Worm (Caenorhabditis elegans) whole organism, L4/young adult: ENCODE results near the gene imp-2.

ENCODE experiments used
- W03F9.2 ChIP-seq: fragments of 150-350 bp; optimal IDR thresholded peaks from 2 replicates; lab custom pipeline; 2014; ENCODE audit warnings: missing biosample characterization, missing genetic modification characterization
- dao-5 ChIP-seq: sonication (generic microtip); optimal IDR thresholded peaks from 2 replicates; lab custom pipeline; 2016; ENCODE audit warnings: missing genotype, missing genetic modification characterization, moderate library complexity, missing compliant biosample characterization
- him-1 ChIP-seq: sonication (generic microtip); optimal IDR thresholded peaks from 2 replicates; lab custom pipeline; 2016; ENCODE audit warnings: missing genotype, missing genetic modification reagents, missing genetic modification characterization, missing compliant biosample characterization

ce11 chrIV:11143228-11143444, 24.4 kb upstream of the imp-2 start, which contains the start of gene F01G4.4:
- no peak for TF ChIP-seq him-1 (tag; lab: Kevin White, UChicago)
- TF ChIP-seq W03F9.2, result no peak
- TF ChIP-seq dao-5 (tag; lab: Kevin White, UChicago), result no peak
